Worm (Caenorhabditis elegans) whole organism, late embryonic: Measurements from ENCODE around the gene R03G5.6.
A peak's percentile ranks its signal among the peaks of the same experiment; 100 is the strongest.

ENCODE experiments used
- C38D4.7 ChIP-seq: fragments of 200-800 bp; sonication (Bioruptor generic); optimal IDR thresholded peaks from 2 replicates; lab custom pipeline; 2018; ENCODE audit warnings: mild to moderate bottlenecking, missing genetic modification characterization, moderate library complexity, missing compliant biosample characterization
- T23F11.4 ChIP-seq: fragments of 200-800 bp; sonication (Bioruptor generic); optimal IDR thresholded peaks from 2 replicates; lab custom pipeline; 2018; ENCODE audit warnings: mild to moderate bottlenecking, missing genetic modification characterization, missing compliant biosample characterization
- ceh-18 ChIP-seq: sonication (generic microtip); optimal IDR thresholded peaks from 2 replicates; lab custom pipeline; 2016; ENCODE audit warnings: missing genetic modification characterization, missing compliant biosample characterization
- ceh-19 ChIP-seq: fragments of 200-800 bp; sonication (Bioruptor generic); optimal IDR thresholded peaks from 2 replicates; lab custom pipeline; 2018; ENCODE audit warnings: mild to moderate bottlenecking, missing genetic modification characterization, missing compliant biosample characterization
- ceh-31 ChIP-seq: sonication (generic microtip); optimal IDR thresholded peaks from 2 replicates; lab custom pipeline; 2016; ENCODE audit warnings: missing genetic modification characterization, missing compliant biosample characterization
- dve-1 ChIP-seq: sonication (generic microtip); optimal IDR thresholded peaks from 2 replicates; lab custom pipeline; 2017; ENCODE audit warnings: antibody characterized with exemption, mild to moderate bottlenecking, missing genetic modification characterization, missing compliant biosample characterization
- elt-2 ChIP-seq: sonication (generic microtip); optimal IDR thresholded peaks from 2 replicates; lab custom pipeline; 2016; ENCODE audit warnings: missing genetic modification reagents, missing genetic modification characterization, missing compliant biosample characterization
- ets-4 ChIP-seq: sonication (generic microtip); optimal IDR thresholded peaks from 2 replicates; lab custom pipeline; 2016; ENCODE audit warnings: missing genetic modification characterization, missing compliant biosample characterization
- fax-1 ChIP-seq: sonication (generic microtip); optimal IDR thresholded peaks from 2 replicates; lab custom pipeline; 2016; ENCODE audit warnings: missing genotype, missing genetic modification characterization, missing compliant biosample characterization
- fkh-6 ChIP-seq: sonication (generic microtip); optimal IDR thresholded peaks from 2 replicates; lab custom pipeline; 2016; ENCODE audit warnings: missing genetic modification characterization, missing compliant biosample characterization
- hlh-13 ChIP-seq: fragments of 200-800 bp; sonication (Bioruptor generic); optimal IDR thresholded peaks from 2 replicates; lab custom pipeline; 2018; ENCODE audit warnings: mild to moderate bottlenecking, missing genetic modification characterization, missing compliant biosample characterization
- hlh-8 ChIP-seq: sonication (generic microtip); optimal IDR thresholded peaks from 2 replicates; lab custom pipeline; 2016; ENCODE audit warnings: missing genotype, missing genetic modification characterization, missing compliant biosample characterization
- nhr-232 ChIP-seq: sonication (generic microtip); optimal IDR thresholded peaks from 2 replicates; lab custom pipeline; 2016; ENCODE audit warnings: missing genetic modification characterization, missing compliant biosample characterization
- npax-4 ChIP-seq: sonication (generic microtip); optimal IDR thresholded peaks from 2 replicates; lab custom pipeline; 2016; ENCODE audit warnings: missing genetic modification characterization, missing compliant biosample characterization
- pag-3 ChIP-seq: sonication (generic microtip); optimal IDR thresholded peaks from 2 replicates; lab custom pipeline; 2016; ENCODE audit warnings: missing compliant biosample characterization, missing genetic modification characterization, borderline replicate concordance
- pha-2 ChIP-seq: sonication (generic microtip); optimal IDR thresholded peaks from 2 replicates; lab custom pipeline; 2017; ENCODE audit warnings: mild to moderate bottlenecking, missing genetic modification characterization, missing compliant biosample characterization
- pha-4 ChIP-seq: fragments of 150-350 bp; optimal IDR thresholded peaks from 2 replicates; lab custom pipeline; 2018; ENCODE audit warnings: missing biosample characterization, missing genetic modification reagents, missing genetic modification characterization
- rnt-1 ChIP-seq: sonication (generic microtip); optimal IDR thresholded peaks from 2 replicates; lab custom pipeline; 2016; ENCODE audit warnings: missing genetic modification characterization, missing compliant biosample characterization
- sdc-2 ChIP-seq: sonication (generic microtip); optimal IDR thresholded peaks from 2 replicates; lab custom pipeline; 2016; ENCODE audit warnings: missing genotype, missing genetic modification characterization, missing compliant biosample characterization
- sox-2 ChIP-seq: fragments of 200-800 bp; sonication (Bioruptor generic); IDR thresholded peaks from 2 replicates; pipeline ENCODE4 v1.3.6; 2022; ENCODE audit warnings: missing genetic modification reagents, missing genetic modification characterization, missing compliant biosample characterization
- tbx-2 ChIP-seq: sonication (generic microtip); optimal IDR thresholded peaks from 2 replicates; lab custom pipeline; 2016; ENCODE audit warnings: missing genetic modification characterization, missing compliant biosample characterization
- ttx-3 ChIP-seq: sonication (generic microtip); optimal IDR thresholded peaks from 2 replicates; lab custom pipeline; 2016; ENCODE audit warnings: missing genetic modification reagents, missing genetic modification characterization, missing compliant biosample characterization
- unc-55 ChIP-seq: sonication (generic microtip); optimal IDR thresholded peaks from 2 replicates; lab custom pipeline; 2017; ENCODE audit warnings: missing biosample characterization, missing genetic modification reagents, missing genetic modification characterization
- zip-5 ChIP-seq: sonication (generic microtip); optimal IDR thresholded peaks from 2 replicates; lab custom pipeline; 2016; ENCODE audit warnings: missing genetic modification characterization, missing compliant biosample characterization

R03G5.6 gene

ce11 chrX:7778786-7779185 is 37.9 kb downstream of the R03G5.6 start:
- no peak for TF ChIP-seq hlh-13 (GFP tag; lab: Kevin White, UChicago)
- TF ChIP-seq hlh-8 (tag; lab: Kevin White, UChicago), result no peak
- no peak for TF ChIP-seq npax-4 (tag; lab: Kevin White, UChicago)
- TF ChIP-seq rnt-1 (tag; lab: Kevin White, UChicago), result no peak
- no peak for TF ChIP-seq elt-2
- TF ChIP-seq zip-5 (tag; lab: Kevin White, UChicago), result no peak
- TF ChIP-seq fax-1 (tag; lab: Kevin White, UChicago), result no peak
- TF ChIP-seq unc-55, result no peak
- no peak for TF ChIP-seq sdc-2 (tag; lab: Kevin White, UChicago)
- no peak for TF ChIP-seq pag-3 (tag; lab: Kevin White, UChicago)
- TF ChIP-seq ttx-3 (tag; lab: Kevin White, UChicago), result no peak
- no peak for TF ChIP-seq fkh-6 (tag; lab: Kevin White, UChicago)
- no peak for TF ChIP-seq ets-4
- TF ChIP-seq dve-1, result no peak

ce11 chrX:7776509-7777001 is 40.2 kb downstream of the R03G5.6 start, which contains the start of gene mec-7:
mec-7 (minus strand) TSS chrX:7776689.
- no peak for TF ChIP-seq T23F11.4
- no peak for TF ChIP-seq C38D4.7 (GFP tag; lab: Kevin White, UChicago)
- peak; percentile 28 for TF ChIP-seq ceh-31
- no peak for TF ChIP-seq ceh-18 (tag; lab: Kevin White, UChicago)
- no peak for TF ChIP-seq ceh-19
- TF ChIP-seq pha-4, result no peak
- TF ChIP-seq fax-1 (tag; lab: Kevin White, UChicago), result no peak

ce11 chrX:7773714-7774318 is 42.9 kb downstream of the R03G5.6 start:
- TF ChIP-seq tbx-2 (tag; lab: Kevin White, UChicago) (no peak), pha-2 (no peak), ets-4 (no peak), sox-2 (GFP tag; lab: Robert Waterston, UW) (no peak), nhr-232 (no peak)
- TF ChIP-seq, all 69 proteins: peak for 0
